Worm (Caenorhabditis elegans) whole organism, L2 larva: ENCODE measurements around the gene Y39A1A.27.
A peak's percentile ranks its signal among the peaks of the same experiment; 100 is the strongest.

Source experiments
- R02D3.7 ChIP-seq: fragments of 150-350 bp; optimal IDR thresholded peaks from 2 replicates; lab custom pipeline; 2014; ENCODE audit warnings: missing biosample characterization, missing genetic modification characterization
- ZK546.5 ChIP-seq: sonication (generic microtip); optimal IDR thresholded peaks from 2 replicates; lab custom pipeline; 2017; ENCODE audit warnings: missing biosample characterization, missing genetic modification characterization
- alr-1 ChIP-seq: fragments of 150-350 bp; optimal IDR thresholded peaks from 2 replicates; lab custom pipeline; 2014; ENCODE audit warnings: missing biosample characterization, missing genetic modification characterization
- ama-1 ChIP-seq: fragments of 150-350 bp; optimal IDR thresholded peaks from 2 replicates; lab custom pipeline; 2018; ENCODE audit warnings: inconsistent platforms
- blmp-1 ChIP-seq: sonication (generic microtip); optimal IDR thresholded peaks from 2 replicates; lab custom pipeline; 2017; ENCODE audit warnings: missing genetic modification characterization, mild to moderate bottlenecking, missing compliant biosample characterization, antibody characterized with exemption, moderate library complexity; ENCODE audit not compliant: insufficient read depth
- ceh-82 ChIP-seq: fragments of 150-350 bp; optimal IDR thresholded peaks from 2 replicates; lab custom pipeline; 2014; ENCODE audit warnings: missing biosample characterization, missing genetic modification characterization
- crh-2 ChIP-seq: sonication (generic microtip); optimal IDR thresholded peaks from 2 replicates; lab custom pipeline; 2017; ENCODE audit warnings: missing biosample characterization, missing genetic modification characterization
- dmd-4 ChIP-seq: sonication (generic microtip); optimal IDR thresholded peaks from 2 replicates; lab custom pipeline; 2017; ENCODE audit warnings: missing biosample characterization, missing genetic modification characterization
- egl-27 ChIP-seq: sonication (generic microtip); optimal IDR thresholded peaks from 3 replicates; lab custom pipeline; 2017; ENCODE audit warnings: missing biosample characterization, missing genetic modification reagents, missing genetic modification characterization
- elt-1 ChIP-seq: fragments of 150-350 bp; optimal IDR thresholded peaks from 2 replicates; lab custom pipeline; 2014; ENCODE audit warnings: missing biosample characterization, missing genetic modification characterization
- elt-3 ChIP-seq: sonication (generic microtip); optimal IDR thresholded peaks from 2 replicates; lab custom pipeline; 2017; ENCODE audit warnings: missing biosample characterization, missing genetic modification characterization
- fos-1 ChIP-seq: fragments of 150-350 bp; optimal IDR thresholded peaks from 2 replicates; lab custom pipeline; 2014; ENCODE audit warnings: missing biosample characterization, missing genetic modification characterization
- gmeb-1 ChIP-seq: fragments of 150-350 bp; optimal IDR thresholded peaks from 2 replicates; lab custom pipeline; 2014; ENCODE audit warnings: missing biosample characterization, missing genetic modification characterization
- lin-11 ChIP-seq: fragments of 150-350 bp; sonication (generic microtip); optimal IDR thresholded peaks from 2 replicates; lab custom pipeline; 2014; ENCODE audit warnings: missing biosample characterization, missing genetic modification characterization, inconsistent platforms, mixed read lengths
- lin-13 ChIP-seq: fragments of 150-350 bp; optimal IDR thresholded peaks from 2 replicates; lab custom pipeline; 2014; ENCODE audit warnings: missing biosample characterization, missing genetic modification reagents, missing genetic modification characterization
- mab-5 ChIP-seq: fragments of 150-350 bp; optimal IDR thresholded peaks from 2 replicates; lab custom pipeline; 2014; ENCODE audit warnings: missing biosample characterization, missing genetic modification characterization
- mbf-1 ChIP-seq: sonication (generic microtip); optimal IDR thresholded peaks from 2 replicates; lab custom pipeline; 2017; ENCODE audit warnings: missing biosample characterization, missing genetic modification characterization
- mdl-1 ChIP-seq, 2 experiments: fragments of 150-350 bp in 1 of 2; sonication (generic microtip) in 1 of 2; optimal IDR thresholded peaks; 2 replicates each; lab custom pipeline; 2017; ENCODE audit warnings: missing biosample characterization in 2 of 2, missing genetic modification characterization in 2 of 2
- nhr-10 ChIP-seq: sonication (generic microtip); optimal IDR thresholded peaks from 2 replicates; lab custom pipeline; 2017; ENCODE audit warnings: missing biosample characterization, missing genetic modification characterization
- nhr-11 ChIP-seq: fragments of 150-350 bp; optimal IDR thresholded peaks from 2 replicates; lab custom pipeline; 2014; ENCODE audit warnings: missing biosample characterization, missing genetic modification characterization
- nhr-12 ChIP-seq: fragments of 150-350 bp; optimal IDR thresholded peaks from 2 replicates; lab custom pipeline; 2014; ENCODE audit warnings: missing biosample characterization, missing genetic modification characterization
- nhr-129 ChIP-seq: fragments of 150-350 bp; optimal IDR thresholded peaks from 2 replicates; lab custom pipeline; 2014; ENCODE audit warnings: missing biosample characterization, missing genetic modification characterization
- nhr-25 ChIP-seq: fragments of 150-350 bp; sonication (generic microtip); optimal IDR thresholded peaks from 3 replicates; lab custom pipeline; 2014; ENCODE audit warnings: missing biosample characterization, missing genetic modification characterization
- nhr-6 ChIP-seq: fragments of 150-350 bp; optimal IDR thresholded peaks from 2 replicates; lab custom pipeline; 2014; ENCODE audit warnings: missing biosample characterization, missing genetic modification characterization
- nhr-77 ChIP-seq: fragments of 150-350 bp; optimal IDR thresholded peaks from 2 replicates; lab custom pipeline; 2014; ENCODE audit warnings: missing biosample characterization, missing genetic modification characterization
- sem-4 ChIP-seq: fragments of 150-350 bp; optimal IDR thresholded peaks from 2 replicates; lab custom pipeline; 2014; ENCODE audit warnings: missing biosample characterization, missing genetic modification reagents, missing genetic modification characterization
- skn-1 ChIP-seq: sonication (generic microtip); optimal IDR thresholded peaks from 2 replicates; lab custom pipeline; 2017; ENCODE audit warnings: missing biosample characterization, missing genetic modification characterization
- sma-3 ChIP-seq: sonication (generic microtip); optimal IDR thresholded peaks from 2 replicates; lab custom pipeline; 2016; ENCODE audit warnings: missing genetic modification reagents, missing genetic modification characterization, missing compliant biosample characterization
- sma-9 ChIP-seq, 2 experiments: fragments of 150-350 bp in 1 of 2; sonication (generic microtip) in 1 of 2; optimal IDR thresholded peaks; 2 replicates each; lab custom pipeline; 2014 to 2016; ENCODE audit warnings: missing genetic modification characterization in 2 of 2, mild to moderate bottlenecking in 1 of 2, missing biosample characterization in 1 of 2, missing compliant biosample characterization in 1 of 2, missing genetic modification reagents in 1 of 2, moderate library complexity in 1 of 2
- unc-55 ChIP-seq: fragments of 150-350 bp; sonication (generic microtip); optimal IDR thresholded peaks from 3 replicates; lab custom pipeline; 2014; ENCODE audit warnings: missing biosample characterization, missing genetic modification reagents, missing genetic modification characterization
- unc-62 ChIP-seq: fragments of 150-350 bp; optimal IDR thresholded peaks from 2 replicates; lab custom pipeline; 2014; ENCODE audit warnings: missing biosample characterization, missing genetic modification reagents, missing genetic modification characterization
- zag-1 ChIP-seq: fragments of 150-350 bp; optimal IDR thresholded peaks from 2 replicates; lab custom pipeline; 2014; ENCODE audit warnings: missing biosample characterization, missing genetic modification characterization
- ztf-1 ChIP-seq: fragments of 200-800 bp; sonication (Bioruptor generic); conservative IDR thresholded peaks from 2 replicates; pipeline ENCODE4 v1.3.6; 2022; ENCODE audit warnings: missing genetic modification characterization, missing compliant biosample characterization
- ztf-11 ChIP-seq: sonication (generic microtip); optimal IDR thresholded peaks from 2 replicates; lab custom pipeline; 2017; ENCODE audit warnings: missing biosample characterization, missing genetic modification characterization

Gene Y39A1A.27

DNA sequence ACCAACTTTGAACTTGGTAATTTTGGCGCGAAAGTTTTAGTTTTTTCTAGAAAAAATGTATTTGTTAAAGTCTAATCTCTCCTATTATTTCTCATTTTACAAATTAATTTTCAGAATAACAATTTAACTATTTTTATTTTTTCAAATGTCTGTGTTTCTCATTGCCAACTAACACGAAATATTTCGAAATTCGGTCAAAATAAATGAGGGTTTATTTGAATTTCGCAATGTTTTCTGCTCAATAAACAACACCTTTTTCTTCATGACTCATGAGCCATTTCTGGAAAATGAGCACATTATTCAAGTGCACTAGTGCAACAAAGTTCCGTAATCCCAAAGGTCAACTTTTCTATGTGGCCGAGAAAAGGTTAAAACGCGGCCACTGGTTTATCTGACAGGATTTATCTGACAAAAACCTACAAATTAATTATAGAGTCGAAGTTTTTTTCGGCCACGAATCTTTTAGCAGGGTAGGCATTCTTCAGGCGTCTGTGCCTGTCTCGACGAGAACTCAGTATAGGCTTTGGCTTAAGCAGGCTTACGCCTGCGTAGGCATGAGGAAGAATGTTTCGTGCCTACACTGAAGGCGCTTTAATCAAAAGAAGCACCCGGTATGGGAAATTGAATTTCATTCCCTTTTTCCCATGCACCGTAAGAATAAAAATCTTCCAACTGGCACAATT is at the start of gene Y39A1A.27:
TSS of gene Y39A1A.27 (plus strand) at position 633 of the 683 bp plus-strand sequence.
- TF ChIP-seq egl-27 (tag; lab: Kevin White, UChicago): no peak
- TF ChIP-seq unc-55 (GFP tag; lab: Kevin White, UChicago): peak; percentile 60

DNA sequence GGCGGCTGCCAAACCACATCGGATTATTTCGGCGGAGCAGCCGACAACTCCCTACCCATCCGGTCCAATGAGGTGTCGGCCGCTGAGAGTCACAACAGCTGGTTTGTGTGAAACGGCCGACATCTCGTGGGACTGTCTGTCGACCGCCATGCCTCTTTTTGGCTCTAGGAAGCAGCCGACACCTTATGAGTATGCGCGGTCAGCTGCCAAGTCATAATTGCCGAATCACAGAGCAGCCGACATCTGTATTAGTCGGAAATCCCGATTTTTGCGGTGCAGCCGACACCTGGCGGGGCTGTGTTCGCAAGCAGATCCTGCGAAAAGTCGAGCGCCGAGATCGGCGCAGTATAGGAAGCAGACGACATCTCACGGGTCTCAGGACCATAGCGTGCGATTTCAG is 46.7 kb upstream of the Y39A1A.27 start:
- TF ChIP-seq ZK546.5 (tag; lab: Kevin White, UChicago): no peak
- no peak for TF ChIP-seq skn-1 (tag; lab: Kevin White, UChicago)
- TF ChIP-seq ztf-11: no peak
- no peak for TF ChIP-seq alr-1 (tag; lab: Kevin White, UChicago)
- TF ChIP-seq ama-1 (lab: Kevin White, UChicago): no peak
- no peak for TF ChIP-seq elt-3 (tag; lab: Kevin White, UChicago)
- TF ChIP-seq blmp-1: no peak
- TF ChIP-seq nhr-6 (tag; lab: Kevin White, UChicago): no peak
- TF ChIP-seq crh-2 (tag; lab: Kevin White, UChicago): no peak
- TF ChIP-seq mbf-1 (tag; lab: Kevin White, UChicago): no peak
- no peak for TF ChIP-seq unc-55 (GFP tag; lab: Kevin White, UChicago)
- no peak for TF ChIP-seq unc-62 (GFP tag; lab: Kevin White, UChicago)
- no peak for TF ChIP-seq nhr-10 (tag; lab: Kevin White, UChicago)
- TF ChIP-seq elt-1 (tag; lab: Kevin White, UChicago): no peak
- TF ChIP-seq fos-1 (tag; lab: Kevin White, UChicago): no peak
- TF ChIP-seq gmeb-1 (tag; lab: Kevin White, UChicago): no peak
- TF ChIP-seq R02D3.7 (tag; lab: Kevin White, UChicago): no peak
- no peak for TF ChIP-seq ztf-1
- no peak for TF ChIP-seq lin-13 (GFP tag; lab: Kevin White, UChicago)

DNA sequence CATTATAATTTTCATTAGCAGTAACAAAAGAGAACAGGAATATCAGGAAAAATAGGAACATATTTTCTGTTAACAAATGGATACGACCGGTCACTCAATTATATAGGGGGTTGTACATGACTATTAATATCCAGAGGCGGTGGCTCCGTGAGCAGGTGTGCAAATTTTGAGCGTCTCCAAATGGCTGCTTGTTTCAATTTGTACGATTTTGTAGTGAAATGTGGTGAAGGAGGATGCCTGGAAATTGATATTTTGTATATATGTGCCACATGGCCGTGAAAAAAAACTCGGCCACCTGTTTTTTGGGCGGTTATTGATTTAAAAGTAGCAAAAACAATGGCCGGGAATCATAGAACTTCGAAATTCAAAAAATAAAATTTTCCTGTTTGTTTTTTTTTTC is 46.0 kb upstream of the Y39A1A.27 start, which contains the start of gene Y45F3A.8:
TSS of gene Y45F3A.8 (minus strand) at position 101 of the 400 bp plus-strand sequence.
- TF ChIP-seq ztf-11 (no peak), unc-55 (GFP tag; lab: Kevin White, UChicago) (no peak), nhr-77 (no peak), mab-5 (tag; lab: Kevin White, UChicago) (no peak), sma-3 (GFP tag; lab: Kevin White, UChicago) (no peak), lin-11 (tag; lab: Kevin White, UChicago) (no peak), zag-1 (tag; lab: Kevin White, UChicago) (no peak), mbf-1 (tag; lab: Kevin White, UChicago) (no peak), sem-4 (tag; lab: Kevin White, UChicago) (no peak), unc-62 (GFP tag; lab: Kevin White, UChicago) (no peak), sma-9 (GFP tag; optimal IDR thresholded peaks at IDR 0.05; lab: Kevin White, UChicago) (no peak), sma-9 (tag; optimal IDR thresholded peaks at IDR 0.05; lab: Kevin White, UChicago) (no peak)

DNA sequence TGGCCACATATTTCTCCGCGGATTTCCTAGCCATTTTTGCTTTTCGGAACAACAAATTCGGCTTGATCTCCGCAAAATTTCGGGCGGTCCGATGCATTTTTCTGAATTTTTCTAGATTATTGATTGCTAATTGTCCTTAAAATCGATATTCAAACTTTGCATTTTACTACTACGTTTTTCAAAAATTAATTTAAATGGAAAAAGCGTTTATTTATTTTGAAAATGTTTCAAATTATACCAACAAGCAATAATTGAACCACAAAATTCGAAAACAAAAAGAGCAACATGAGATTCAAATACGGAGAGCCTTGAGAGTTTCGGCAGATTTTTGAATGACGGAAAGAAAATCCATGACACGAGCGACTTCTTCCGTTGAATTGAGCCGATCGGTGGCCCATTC is 43.7 kb upstream of the Y39A1A.27 start, which contains the start of gene Y45F3A.9:
TSS of gene Y45F3A.9 (minus strand) at position 101 of the 400 bp plus-strand sequence.
- TF ChIP-seq dmd-4 (tag; lab: Kevin White, UChicago) (no peak), nhr-11 (tag; lab: Kevin White, UChicago) (no peak), ceh-82 (tag; lab: Kevin White, UChicago) (no peak), elt-1 (tag; lab: Kevin White, UChicago) (no peak), nhr-129 (no peak), sma-9 (GFP tag; optimal IDR thresholded peaks at IDR 0.05; lab: Kevin White, UChicago) (no peak), sma-9 (tag; optimal IDR thresholded peaks at IDR 0.05; lab: Kevin White, UChicago) (no peak), mdl-1 (tag; optimal IDR thresholded peaks at IDR 0.05; lab: Kevin White, UChicago) (no peak)

DNA sequence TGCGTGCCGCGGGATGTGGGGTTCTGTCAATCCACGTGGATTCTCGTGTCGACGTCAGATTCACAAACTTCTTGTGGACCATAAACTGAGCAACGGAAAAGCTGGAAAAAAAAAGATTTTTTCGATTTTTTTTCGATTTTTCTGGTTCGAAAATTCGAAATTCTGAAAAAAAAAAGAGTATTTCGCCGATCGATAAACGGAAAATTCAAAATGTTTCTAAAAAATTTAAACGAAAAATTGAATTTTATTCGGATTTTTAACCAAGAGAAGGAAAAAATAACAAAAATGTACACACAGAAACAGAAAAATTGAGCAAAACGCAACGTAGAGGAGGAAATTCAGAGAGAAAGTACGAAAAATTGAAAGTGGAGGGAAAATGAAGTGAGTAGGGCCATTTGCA is 42.4 kb upstream of the Y39A1A.27 start, which contains the start of gene Y39A1A.3:
TSS of gene Y39A1A.3 (minus strand) at position 101 of the 400 bp plus-strand sequence.
- TF ChIP-seq unc-55 (GFP tag; lab: Kevin White, UChicago) (no peak), nhr-25 (tag; lab: Kevin White, UChicago) (no peak), nhr-12 (no peak), nhr-129 (no peak)
